Worm (Caenorhabditis elegans) whole organism, L4 larva: ENCODE data around the gene M02B1.3.

ENCODE experiments used
- D1046.2 ChIP-seq: fragments of 200-800 bp; sonication (Bioruptor generic); IDR thresholded peaks from 2 replicates; pipeline ENCODE4 v1.3.6; 2022; ENCODE audit warnings: missing genetic modification characterization, missing compliant biosample characterization
- F10B5.3 ChIP-seq: sonication (generic microtip); optimal IDR thresholded peaks from 2 replicates; lab custom pipeline; 2016; ENCODE audit warnings: mild to moderate bottlenecking, missing genetic modification characterization, missing compliant biosample characterization
- F26F4.8 ChIP-seq: fragments of 200-800 bp; sonication (Bioruptor generic); conservative IDR thresholded peaks from 2 replicates; pipeline ENCODE4 v1.3.6; 2022; ENCODE audit warnings: missing genetic modification characterization, missing compliant biosample characterization
- F44E2.7 ChIP-seq: fragments of 200-800 bp; sonication (Bioruptor generic); IDR thresholded peaks from 2 replicates; pipeline ENCODE4 v2.1.2; 2022; ENCODE audit warnings: missing genetic modification characterization, missing compliant biosample characterization
- F49E8.2 ChIP-seq: sonication (generic microtip); optimal IDR thresholded peaks from 2 replicates; lab custom pipeline; 2016; ENCODE audit warnings: missing compliant biosample characterization, mild to moderate bottlenecking, missing genetic modification characterization, borderline replicate concordance
- T20F7.1 ChIP-seq: fragments of 200-800 bp; sonication (Bioruptor generic); optimal IDR thresholded peaks from 2 replicates; lab custom pipeline; 2018; ENCODE audit warnings: mild to moderate bottlenecking, missing genetic modification characterization, missing compliant biosample characterization
- ama-1 ChIP-seq: fragments of 150-350 bp; optimal IDR thresholded peaks from 2 replicates; lab custom pipeline; 2014; ENCODE audit warnings: inconsistent platforms, mixed read lengths
- arid-1 ChIP-seq: fragments of 200-800 bp; sonication (Bioruptor generic); conservative IDR thresholded peaks from 2 replicates; pipeline ENCODE4 v1.3.6; 2022; ENCODE audit warnings: missing genetic modification reagents, missing genetic modification characterization, missing compliant biosample characterization
- ceh-20 ChIP-seq: fragments of 200-800 bp; sonication (Bioruptor generic); IDR thresholded peaks from 2 replicates; pipeline ENCODE4 v1.3.6; 2022; ENCODE audit warnings: missing genetic modification reagents, missing genetic modification characterization, missing compliant biosample characterization
- ceh-44 ChIP-seq: fragments of 200-800 bp; sonication (Bioruptor generic); IDR thresholded peaks from 2 replicates; pipeline ENCODE4 v1.3.6; 2022; ENCODE audit warnings: missing genetic modification reagents, missing genetic modification characterization, missing compliant biosample characterization
- ceh-62 ChIP-seq: sonication (generic microtip); optimal IDR thresholded peaks from 2 replicates; lab custom pipeline; 2017; ENCODE audit warnings: missing biosample characterization, missing genetic modification characterization
- ceh-82 ChIP-seq: sonication (generic microtip); optimal IDR thresholded peaks from 2 replicates; lab custom pipeline; 2017; ENCODE audit warnings: missing biosample characterization, missing genetic modification characterization
- ces-1 ChIP-seq: fragments of 150-350 bp; sonication (generic microtip); optimal IDR thresholded peaks from 4 replicates; lab custom pipeline; 2014; ENCODE audit warnings: missing biosample characterization, missing genetic modification reagents, missing genetic modification characterization
- cey-2 ChIP-seq: sonication (generic microtip); optimal IDR thresholded peaks from 3 replicates; lab custom pipeline; 2017; ENCODE audit warnings: missing genetic modification characterization, mild to moderate bottlenecking, missing compliant biosample characterization, antibody characterized with exemption, borderline replicate concordance; ENCODE audit not compliant: insufficient read depth
- daf-16 ChIP-seq, 3 experiments: sonication (generic microtip); optimal IDR thresholded peaks; 2 replicates each; lab custom pipeline; 2016 to 2017; ENCODE audit warnings: missing genetic modification characterization in 3 of 3, missing genetic modification reagents in 3 of 3, mild to moderate bottlenecking in 2 of 3, missing compliant biosample characterization in 2 of 3, missing biosample characterization in 1 of 3, moderate library complexity in 1 of 3
- daf-19 ChIP-seq: fragments of 200-800 bp; sonication (Bioruptor generic); conservative IDR thresholded peaks from 2 replicates; pipeline ENCODE4 v1.3.6; 2022; ENCODE audit warnings: missing genetic modification characterization, missing compliant biosample characterization
- dmd-6 ChIP-seq: fragments of 200-800 bp; sonication (Bioruptor generic); IDR thresholded peaks from 2 replicates; pipeline ENCODE4 v1.3.6; 2022; ENCODE audit warnings: missing genetic modification reagents, missing genetic modification characterization, missing compliant biosample characterization
- dmd-8 ChIP-seq: fragments of 200-800 bp; sonication (Bioruptor generic); IDR thresholded peaks from 2 replicates; pipeline ENCODE4 v1.3.6; 2022; ENCODE audit warnings: missing genetic modification characterization, missing compliant biosample characterization
- dve-1 ChIP-seq: sonication (generic microtip); optimal IDR thresholded peaks from 2 replicates; lab custom pipeline; 2017; ENCODE audit warnings: antibody characterized with exemption, mild to moderate bottlenecking, missing genetic modification characterization, missing compliant biosample characterization; ENCODE audit not compliant: insufficient read depth
- fos-1 ChIP-seq: fragments of 150-350 bp; optimal IDR thresholded peaks from 2 replicates; lab custom pipeline; 2014; ENCODE audit warnings: missing biosample characterization, missing genetic modification characterization
- hlh-11 ChIP-seq: fragments of 200-800 bp; sonication (Bioruptor generic); optimal IDR thresholded peaks from 2 replicates; lab custom pipeline; 2018; ENCODE audit warnings: mild to moderate bottlenecking, missing genetic modification characterization, missing compliant biosample characterization
- hlh-30 ChIP-seq: sonication (generic microtip); optimal IDR thresholded peaks from 2 replicates; lab custom pipeline; 2017; ENCODE audit warnings: antibody characterized with exemption, mild to moderate bottlenecking, missing genetic modification characterization, missing compliant biosample characterization; ENCODE audit not compliant: insufficient read depth
- lin-1 ChIP-seq: fragments of 200-800 bp; sonication (Bioruptor generic); IDR thresholded peaks from 2 replicates; pipeline ENCODE4 v1.3.6; 2022; ENCODE audit warnings: missing genetic modification reagents, missing genetic modification characterization, missing compliant biosample characterization
- lin-38 ChIP-seq: fragments of 200-800 bp; sonication (Bioruptor generic); IDR thresholded peaks from 2 replicates; pipeline ENCODE4 v1.3.6; 2022; ENCODE audit warnings: missing genetic modification reagents, missing genetic modification characterization, missing compliant biosample characterization
- madf-5 ChIP-seq, 2 experiments: fragments of 200-800 bp; sonication (Bioruptor generic); IDR thresholded peaks; 2 replicates each; pipeline ENCODE4 v1.3.6; 2022; ENCODE audit warnings: missing compliant biosample characterization in 2 of 2, missing genetic modification characterization in 2 of 2
- mdl-1 ChIP-seq, 2 experiments: fragments of 150-350 bp in 1 of 2; sonication (generic microtip) in 1 of 2; optimal IDR thresholded peaks; 2 replicates each; lab custom pipeline; 2014 to 2017; ENCODE audit warnings: missing biosample characterization in 2 of 2, missing genetic modification characterization in 2 of 2
- mep-1 ChIP-seq: fragments of 150-350 bp; sonication (generic microtip); optimal IDR thresholded peaks from 3 replicates; lab custom pipeline; 2014; ENCODE audit warnings: missing biosample characterization, missing genetic modification characterization
- mes-2 ChIP-seq: sonication (generic microtip); optimal IDR thresholded peaks from 2 replicates; lab custom pipeline; 2016; ENCODE audit warnings: missing genotype, mild to moderate bottlenecking, missing genetic modification characterization, missing compliant biosample characterization; ENCODE audit not compliant: poor library complexity, severe bottlenecking
- mxl-2 ChIP-seq: fragments of 200-800 bp; sonication (Bioruptor generic); conservative IDR thresholded peaks from 2 replicates; pipeline ENCODE4 v1.3.6; 2022; ENCODE audit warnings: missing genetic modification reagents, missing genetic modification characterization, missing compliant biosample characterization
- nhr-102 ChIP-seq: sonication (generic microtip); optimal IDR thresholded peaks from 2 replicates; lab custom pipeline; 2016; ENCODE audit warnings: mild to moderate bottlenecking, missing genetic modification characterization, moderate library complexity, missing compliant biosample characterization
- nhr-11 ChIP-seq: fragments of 150-350 bp; optimal IDR thresholded peaks from 2 replicates; lab custom pipeline; 2014; ENCODE audit warnings: missing biosample characterization, missing genetic modification characterization
- nhr-111 ChIP-seq: fragments of 200-800 bp; sonication (Bioruptor generic); optimal IDR thresholded peaks from 2 replicates; lab custom pipeline; 2018; ENCODE audit warnings: mild to moderate bottlenecking, missing genetic modification characterization, missing compliant biosample characterization
- nhr-237 ChIP-seq: sonication (generic microtip); optimal IDR thresholded peaks from 2 replicates; lab custom pipeline; 2017; ENCODE audit warnings: missing biosample characterization, missing genetic modification characterization
- nhr-25 ChIP-seq: sonication (generic microtip); optimal IDR thresholded peaks from 2 replicates; lab custom pipeline; 2017; ENCODE audit warnings: missing genetic modification characterization, mild to moderate bottlenecking, missing compliant biosample characterization, antibody characterized with exemption, moderate library complexity, borderline replicate concordance; ENCODE audit not compliant: insufficient read depth
- nhr-28 ChIP-seq: fragments of 150-350 bp; optimal IDR thresholded peaks from 2 replicates; lab custom pipeline; 2014; ENCODE audit warnings: missing biosample characterization, missing genetic modification characterization
- pha-4 ChIP-seq, 2 experiments: fragments of 150-350 bp in 1 of 2; fragments of 200-800 bp in 1 of 2; sonication (Bioruptor generic) in 1 of 2; IDR thresholded peaks in 1 of 2; optimal IDR thresholded peaks in 1 of 2; 2 replicates each; pipeline versions ENCODE4 v1.3.6 to Lab custom; 2014 to 2022; ENCODE audit warnings: missing genetic modification characterization in 2 of 2, missing genetic modification reagents in 2 of 2, missing biosample characterization in 1 of 2, missing compliant biosample characterization in 1 of 2
- pqm-1 ChIP-seq: sonication (generic microtip); optimal IDR thresholded peaks from 2 replicates; lab custom pipeline; 2017; ENCODE audit warnings: missing biosample characterization, missing genetic modification characterization
- rbr-2 ChIP-seq: sonication (generic microtip); optimal IDR thresholded peaks from 2 replicates; lab custom pipeline; 2016; ENCODE audit warnings: missing genotype, missing genetic modification characterization, missing compliant biosample characterization
- sdz-12 ChIP-seq: fragments of 200-800 bp; sonication (Bioruptor generic); optimal IDR thresholded peaks from 2 replicates; lab custom pipeline; 2018; ENCODE audit warnings: mild to moderate bottlenecking, missing genetic modification characterization, missing compliant biosample characterization
- set-16 ChIP-seq: fragments of 200-800 bp; sonication (Bioruptor generic); IDR thresholded peaks from 2 replicates; pipeline ENCODE4 v1.3.6; 2022; ENCODE audit warnings: missing genetic modification reagents, missing genetic modification characterization, missing compliant biosample characterization
- snpc-1.2 ChIP-seq: fragments of 200-800 bp; sonication (Bioruptor generic); IDR thresholded peaks from 2 replicates; pipeline ENCODE4 v1.3.6; 2022; ENCODE audit warnings: missing genetic modification reagents, missing genetic modification characterization, missing compliant biosample characterization
- spr-1 ChIP-seq: sonication (generic microtip); optimal IDR thresholded peaks from 2 replicates; lab custom pipeline; 2016; ENCODE audit warnings: mild to moderate bottlenecking, missing genetic modification characterization, missing compliant biosample characterization
- spr-3 ChIP-seq: fragments of 200-800 bp; sonication (Bioruptor generic); optimal IDR thresholded peaks from 2 replicates; lab custom pipeline; 2018; ENCODE audit warnings: mild to moderate bottlenecking, missing genetic modification characterization, missing compliant biosample characterization
- tra-1 ChIP-seq: fragments of 200-800 bp; sonication (Bioruptor generic); IDR thresholded peaks from 2 replicates; pipeline ENCODE4 v1.3.6; 2022; ENCODE audit warnings: missing genetic modification reagents, missing genetic modification characterization, missing compliant biosample characterization
- zfp-3 ChIP-seq: fragments of 200-800 bp; sonication (Bioruptor generic); conservative IDR thresholded peaks from 2 replicates; pipeline ENCODE4 v1.3.6; 2022; ENCODE audit warnings: missing genetic modification reagents, missing genetic modification characterization, missing compliant biosample characterization
- ztf-11 ChIP-seq: fragments of 150-350 bp; optimal IDR thresholded peaks from 2 replicates; lab custom pipeline; 2014; ENCODE audit warnings: missing biosample characterization, missing genetic modification characterization

The M02B1.3 gene

DNA sequence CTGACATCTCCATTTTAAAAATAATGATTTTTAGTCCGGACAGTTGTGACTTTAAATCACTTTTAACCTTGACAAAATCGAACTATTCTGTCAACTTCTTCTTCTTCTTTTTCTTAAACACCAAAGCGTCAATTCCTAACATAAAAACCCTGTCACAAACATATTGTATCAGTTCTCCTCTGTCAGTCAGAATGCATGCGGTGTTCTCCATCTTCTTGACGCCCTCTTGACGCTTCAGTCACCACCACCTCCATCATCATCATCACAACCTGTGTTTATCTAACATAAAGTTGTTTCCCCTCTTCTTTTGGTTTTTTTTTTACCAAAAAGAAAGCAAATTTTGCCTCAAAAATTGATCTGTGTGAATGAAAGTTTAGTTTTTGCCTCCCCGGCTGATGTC lies 945 bp upstream of the M02B1.3 start (continued):
- TF ChIP-seq ces-1 (GFP tag; lab: Kevin White, UChicago) = no peak
- TF ChIP-seq hlh-11 = peak; percentile 6
- TF ChIP-seq ztf-11 (tag; lab: Kevin White, UChicago) = no peak
- no peak for TF ChIP-seq pqm-1 (tag; lab: Kevin White, UChicago)
- TF ChIP-seq tra-1 (GFP tag; lab: Robert Waterston, UW) = peak; percentile 69; the same call in 1 of the 2 replicates
- TF ChIP-seq daf-16 (GFP tag; optimal IDR thresholded peaks at IDR 0.05; lab: Kevin White, UChicago) = no peak
- no peak for TF ChIP-seq daf-16 (tag; optimal IDR thresholded peaks at IDR 0.05; lab: Kevin White, UChicago)
- TF ChIP-seq F49E8.2 (tag; lab: Kevin White, UChicago) = no peak
- no peak for TF ChIP-seq ceh-62 (tag; lab: Kevin White, UChicago)
- no peak for TF ChIP-seq snpc-1.2 (GFP tag; lab: Robert Waterston, UW)
- no peak for TF ChIP-seq ceh-82 (tag; lab: Kevin White, UChicago)
- TF ChIP-seq sdz-12 = no peak
- TF ChIP-seq ceh-44 (GFP tag; lab: Robert Waterston, UW) = no peak
- TF ChIP-seq F44E2.7 = no peak

DNA sequence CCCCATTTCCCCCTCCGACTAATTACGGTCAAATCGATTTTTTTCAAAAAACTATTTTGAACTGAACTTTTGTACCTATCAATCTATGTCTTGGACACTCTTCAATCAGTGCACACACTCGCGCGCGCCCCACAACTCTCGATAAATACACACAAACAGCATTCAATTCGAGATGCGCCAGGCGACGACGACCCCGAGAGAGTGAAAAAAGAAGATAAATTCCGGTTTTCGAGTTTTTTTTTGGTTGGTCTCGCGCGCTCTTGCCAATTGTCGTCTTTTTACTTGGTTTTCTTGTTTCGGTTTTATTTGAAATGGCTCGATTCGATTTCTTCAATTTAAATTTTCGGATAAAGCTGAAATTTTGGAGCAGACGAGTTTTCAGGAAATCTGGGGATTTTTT lies 4.0 kb downstream of the M02B1.3 start:
- TF ChIP-seq ceh-20 (no peak), mep-1 (tag; lab: Kevin White, UChicago) (peak; percentile 61), nhr-237 (tag; lab: Kevin White, UChicago) (no peak), hlh-11 (peak; percentile 48), hlh-30 (peak; percentile 26), D1046.2 (GFP tag; lab: Robert Waterston, UW) (no peak), set-16 (GFP tag; lab: Robert Waterston, UW) (no peak), lin-38 (GFP tag; lab: Robert Waterston, UW) (0 out of 2 replicates have a peak, but pooled peaks have one; percentile 8), dmd-6 (0 out of 2 replicates have a peak, but pooled peaks have one; percentile 26), zfp-3 (GFP tag; lab: Robert Waterston, UW) (no peak), mxl-2 (GFP tag; lab: Robert Waterston, UW) (no peak), F26F4.8 (GFP tag; lab: Robert Waterston, UW) (no peak), snpc-1.2 (GFP tag; lab: Robert Waterston, UW) (0 out of 2 replicates have a peak, but pooled peaks have one; percentile 19), nhr-28 (peak; percentile 64), cey-2 (tag; lab: Kevin White, UChicago) (no peak), dmd-8 (GFP tag; lab: Robert Waterston, UW) (no peak), ceh-44 (GFP tag; lab: Robert Waterston, UW) (no peak), spr-1 (tag; lab: Kevin White, UChicago) (no peak), nhr-25 (tag; lab: Kevin White, UChicago) (no peak), rbr-2 (tag; lab: Kevin White, UChicago) (peak; percentile 19), mes-2 (tag; lab: Kevin White, UChicago) (peak; percentile 54), madf-5 (GFP tag; IDR thresholded peaks at IDR 0.05; lab: Robert Waterston, UW) (no peak), pha-4 (GFP tag; IDR thresholded peaks at IDR 0.05; lab: Robert Waterston, UW) (no peak), pha-4 (tag; optimal IDR thresholded peaks at IDR 0.05; lab: Kevin White, UChicago) (peak; percentile 36), lin-1 (GFP tag; lab: Robert Waterston, UW) (0 out of 2 replicates have a peak, but pooled peaks have one; percentile 25), mdl-1 (tag; optimal IDR thresholded peaks at IDR 0.05; lab: Kevin White, UChicago) (peak in 1 of 2 experiments; percentile 37), fos-1 (tag; lab: Kevin White, UChicago) (no peak), T20F7.1 (GFP tag; lab: Kevin White, UChicago) (no peak), spr-3 (GFP tag; lab: Kevin White, UChicago) (no peak), dve-1 (tag; lab: Kevin White, UChicago) (peak; percentile 14), ama-1 (lab: Kevin White, UChicago) (peak; percentile 84), daf-19 (GFP tag; lab: Robert Waterston, UW) (no peak), arid-1 (GFP tag; lab: Robert Waterston, UW) (0 out of 2 replicates have a peak, but pooled peaks have one; percentile 28), ceh-62 (tag; lab: Kevin White, UChicago) (no peak), nhr-11 (tag; lab: Kevin White, UChicago) (no peak), nhr-111 (GFP tag; lab: Kevin White, UChicago) (no peak), F10B5.3 (no peak), nhr-102 (tag; lab: Kevin White, UChicago) (no peak)
